Worm (Caenorhabditis elegans): ENCODE results near the gene Y17G9A.3.

Y17G9A.3 gene

ce11 chrIV:4814185-4814584 lies 44.3 kb downstream of the Y17G9A.3 start, which contains the start of gene srw-94:
Gene srw-94 (plus strand): TSS chrIV:4814485.
- TF ChIP-seq tra-4 (tag; optimal IDR thresholded peaks at IDR 0.05) (no peak), ama-1 (optimal IDR thresholded peaks at IDR 0.05) (no peak), hmbx-1 (tag; optimal IDR thresholded peaks at IDR 0.05) (no peak), aly-1 (tag; optimal IDR thresholded peaks at IDR 0.05) (no peak), pes-1 (GFP tag; IDR thresholded peaks at IDR 0.05) (no peak), ceh-13 (GFP tag; optimal IDR thresholded peaks at IDR 0.05) (no peak), tbx-11 (GFP tag; IDR thresholded peaks at IDR 0.05) (no peak), F13C5.2 (tag; optimal IDR thresholded peaks at IDR 0.05) (no peak), sea-1 (GFP tag; conservative IDR thresholded peaks at IDR 0.05) (no peak), flt-1 (GFP tag; IDR thresholded peaks at IDR 0.05) (no peak), ets-7 (tag; optimal IDR thresholded peaks at IDR 0.05) (no peak), ceh-36 (tag; optimal IDR thresholded peaks at IDR 0.05) (no peak), B0310.2 (tag; optimal IDR thresholded peaks at IDR 0.05) (no peak), tbx-37 (GFP tag; conservative IDR thresholded peaks at IDR 0.05) (no peak), hmg-4 (GFP tag; optimal IDR thresholded peaks at IDR 0.05) (no peak)

- TF ChIP-seq ama-1 (optimal IDR thresholded peaks at IDR 0.05) (no peak), flt-1 (GFP tag; IDR thresholded peaks at IDR 0.05) (no peak)
These were observed 46.6 kb downstream of the Y17G9A.3 start, which contains the start of gene srw-95 for ce11 chrIV:4811863-4812262. Gene srw-95 (plus strand): TSS chrIV:4812075.

- TF ChIP-seq ama-1 (optimal IDR thresholded peaks at IDR 0.05) (no peak), hmbx-1 (tag; optimal IDR thresholded peaks at IDR 0.05) (no peak), sea-1 (GFP tag; conservative IDR thresholded peaks at IDR 0.05) (no peak), ceh-13 (GFP tag; optimal IDR thresholded peaks at IDR 0.05) (no peak), ceh-36 (tag; optimal IDR thresholded peaks at IDR 0.05) (no peak), aly-1 (tag; optimal IDR thresholded peaks at IDR 0.05) (no peak), scrt-1 (GFP tag; IDR thresholded peaks at IDR 0.05) (no peak), tbx-37 (GFP tag; conservative IDR thresholded peaks at IDR 0.05) (0 out of 2 replicates have a peak, but pooled peaks have one; percentile 22), pes-1 (GFP tag; IDR thresholded peaks at IDR 0.05) (no peak), tra-4 (tag; optimal IDR thresholded peaks at IDR 0.05) (no peak), F13C5.2 (tag; optimal IDR thresholded peaks at IDR 0.05) (peak; percentile 58), ets-7 (tag; optimal IDR thresholded peaks at IDR 0.05) (no peak), hnd-1 (tag; optimal IDR thresholded peaks at IDR 0.05) (no peak)
These were observed 48.0 kb downstream of the Y17G9A.3 start, which contains the start of gene eif-1.A for ce11 chrIV:4810377-4810984. Gene eif-1.A (plus strand): TSS chrIV:4810934.

ce11 chrIV:4809813-4810212 lies 48.7 kb downstream of the Y17G9A.3 start, which contains the start of gene H06H21.37:
Gene H06H21.37 (minus strand): TSS chrIV:4809974.
- no peak for TF ChIP-seq ama-1 (optimal IDR thresholded peaks at IDR 0.05)
- TF ChIP-seq tbx-37 (GFP tag; conservative IDR thresholded peaks at IDR 0.05) = no peak
- TF ChIP-seq hmbx-1 (tag; optimal IDR thresholded peaks at IDR 0.05) = no peak
- TF ChIP-seq ets-7 (tag; optimal IDR thresholded peaks at IDR 0.05) = no peak
- no peak for TF ChIP-seq hmg-4 (GFP tag; optimal IDR thresholded peaks at IDR 0.05)
- no peak for TF ChIP-seq B0310.2 (tag; optimal IDR thresholded peaks at IDR 0.05)
- no peak for TF ChIP-seq ceh-36 (tag; optimal IDR thresholded peaks at IDR 0.05)
- TF ChIP-seq scrt-1 (GFP tag; IDR thresholded peaks at IDR 0.05) = no peak
- no peak for TF ChIP-seq F13C5.2 (tag; optimal IDR thresholded peaks at IDR 0.05)
- TF ChIP-seq flt-1 (GFP tag; IDR thresholded peaks at IDR 0.05) = no peak
- no peak for TF ChIP-seq pes-1 (GFP tag; IDR thresholded peaks at IDR 0.05)
- TF ChIP-seq aly-1 (tag; optimal IDR thresholded peaks at IDR 0.05) = no peak
- TF ChIP-seq ceh-13 (GFP tag; optimal IDR thresholded peaks at IDR 0.05) = no peak
- TF ChIP-seq tra-4 (tag; optimal IDR thresholded peaks at IDR 0.05) = no peak
- TF ChIP-seq hnd-1 (tag; optimal IDR thresholded peaks at IDR 0.05) = no peak
- no peak for TF ChIP-seq sea-1 (GFP tag; conservative IDR thresholded peaks at IDR 0.05)
- no peak for TF ChIP-seq tbx-11 (GFP tag; IDR thresholded peaks at IDR 0.05)

ce11 chrIV:4809397-4809796 lies 49.1 kb downstream of the Y17G9A.3 start, which contains the start of gene ubxn-6:
Gene ubxn-6 (minus strand): TSS chrIV:4809497.
- TF ChIP-seq hnd-1 (tag; optimal IDR thresholded peaks at IDR 0.05) (no peak), ama-1 (optimal IDR thresholded peaks at IDR 0.05) (no peak), tbx-37 (GFP tag; conservative IDR thresholded peaks at IDR 0.05) (no peak), sea-1 (GFP tag; conservative IDR thresholded peaks at IDR 0.05) (no peak), ceh-13 (GFP tag; optimal IDR thresholded peaks at IDR 0.05) (no peak), hmbx-1 (tag; optimal IDR thresholded peaks at IDR 0.05) (no peak), aly-1 (tag; optimal IDR thresholded peaks at IDR 0.05) (no peak), pes-1 (GFP tag; IDR thresholded peaks at IDR 0.05) (no peak), hmg-4 (GFP tag; optimal IDR thresholded peaks at IDR 0.05) (no peak), flt-1 (GFP tag; IDR thresholded peaks at IDR 0.05) (no peak)

ce11 chrIV:4807219-4807618 lies 51.3 kb downstream of the Y17G9A.3 start, which contains the start of gene H06H21.11:
Gene H06H21.11 (minus strand): TSS chrIV:4807319.
- TF ChIP-seq sea-1 (GFP tag; conservative IDR thresholded peaks at IDR 0.05) (no peak), hmbx-1 (tag; optimal IDR thresholded peaks at IDR 0.05) (no peak), ceh-36 (tag; optimal IDR thresholded peaks at IDR 0.05) (no peak), ama-1 (optimal IDR thresholded peaks at IDR 0.05) (no peak), tbx-37 (GFP tag; conservative IDR thresholded peaks at IDR 0.05) (no peak), pes-1 (GFP tag; IDR thresholded peaks at IDR 0.05) (no peak), aly-1 (tag; optimal IDR thresholded peaks at IDR 0.05) (no peak), tra-4 (tag; optimal IDR thresholded peaks at IDR 0.05) (no peak), F13C5.2 (tag; optimal IDR thresholded peaks at IDR 0.05) (no peak), B0310.2 (tag; optimal IDR thresholded peaks at IDR 0.05) (no peak), scrt-1 (GFP tag; IDR thresholded peaks at IDR 0.05) (no peak), hmg-4 (GFP tag; optimal IDR thresholded peaks at IDR 0.05) (no peak), ets-7 (tag; optimal IDR thresholded peaks at IDR 0.05) (no peak), ceh-13 (GFP tag; optimal IDR thresholded peaks at IDR 0.05) (no peak), flt-1 (GFP tag; IDR thresholded peaks at IDR 0.05) (no peak), tbx-11 (GFP tag; IDR thresholded peaks at IDR 0.05) (no peak), hnd-1 (tag; optimal IDR thresholded peaks at IDR 0.05) (no peak)

Measured in whole organism, early embryonic.